Fruit fly (Drosophila melanogaster): ENCODE results near the gene Lsp1beta.

The Lsp1beta gene

dm6 chr2L:867899-868605 lies 30.2 kb upstream of the Lsp1beta start, which contains the start of gene aru (continued):
- TF ChIP-seq fd85E (GFP tag; optimal IDR thresholded peaks at IDR 0.05) (peak; percentile 25), CG6854 (GFP tag; optimal IDR thresholded peaks at IDR 0.05) (no peak), CG8319 (GFP tag; optimal IDR thresholded peaks at IDR 0.05) (no peak), CG6792 (GFP tag; optimal IDR thresholded peaks at IDR 0.05) (peak; percentile 1), Sox15 (GFP tag; optimal IDR thresholded peaks at IDR 0.05) (no peak), CG32006 (GFP tag; optimal IDR thresholded peaks at IDR 0.05) (peak; percentile 37), OdsH (GFP tag; optimal IDR thresholded peaks at IDR 0.05) (peak; percentile 16), Hr39 (GFP tag; optimal IDR thresholded peaks at IDR 0.05) (no peak), CG10669 (GFP tag; optimal IDR thresholded peaks at IDR 0.05) (peak; percentile 29), dac (GFP tag; optimal IDR thresholded peaks at IDR 0.05) (no peak), Blimp-1 (GFP tag; optimal IDR thresholded peaks at IDR 0.05) (no peak), CG3919 (GFP tag; optimal IDR thresholded peaks at IDR 0.05) (peak; percentile 51), svp (GFP tag) (peak; percentile 54), CG7368 (GFP tag; optimal IDR thresholded peaks at IDR 0.05) (peak; percentile 12), fkh (GFP tag; optimal IDR thresholded peaks at IDR 0.05) (peak; percentile 57), CG6808 (GFP tag; optimal IDR thresholded peaks at IDR 0.05) (no peak), CG10631 (GFP tag; optimal IDR thresholded peaks at IDR 0.05) (no peak), CG15336 (GFP tag; IDR thresholded peaks at IDR 0.05) (peak; percentile 62; the same call in 1 of the 2 replicates), Ets21C (GFP tag; optimal IDR thresholded peaks at IDR 0.05) (no peak), Eip78C (GFP tag) (peak; percentile 82), acj6 (GFP tag; optimal IDR thresholded peaks at IDR 0.05) (peak; percentile 33), CG6163 (GFP tag; IDR thresholded peaks at IDR 0.05) (peak; percentile 62; the same call in 1 of the 3 replicates), cyc (GFP tag; optimal IDR thresholded peaks at IDR 0.05) (no peak), Hr4 (GFP tag; optimal IDR thresholded peaks at IDR 0.05) (peak; percentile 37), CG8119 (GFP tag; IDR thresholded peaks at IDR 0.05) (peak; percentile 66; the same call in 2 of the 3 replicates), CG11294 (GFP tag; IDR thresholded peaks at IDR 0.05) (no peak)

dm6 chr2L:868961-869360 lies 29.3 kb upstream of the Lsp1beta start:
- TF ChIP-seq CG32006 (GFP tag; optimal IDR thresholded peaks at IDR 0.05): no peak
- no peak for TF ChIP-seq CG16779 (tag; optimal IDR thresholded peaks at IDR 0.05)
- TF ChIP-seq CG1621 (tag; optimal IDR thresholded peaks at IDR 0.05): no peak
- TF ChIP-seq Ets96B (tag; optimal IDR thresholded peaks at IDR 0.05): no peak
- no peak for TF ChIP-seq CG6792 (GFP tag; optimal IDR thresholded peaks at IDR 0.05)
- TF ChIP-seq cyc (GFP tag; optimal IDR thresholded peaks at IDR 0.05): no peak
- TF ChIP-seq CG8319 (GFP tag; optimal IDR thresholded peaks at IDR 0.05): no peak
- TF ChIP-seq pdm3 (GFP tag; optimal IDR thresholded peaks at IDR 0.05): no peak
- no peak for TF ChIP-seq CG7368 (GFP tag; optimal IDR thresholded peaks at IDR 0.05)
- TF ChIP-seq spab (GFP tag; optimal IDR thresholded peaks at IDR 0.05): no peak

- TF ChIP-seq CG32006 (GFP tag; optimal IDR thresholded peaks at IDR 0.05) (no peak), Eip78C (GFP tag) (peak; percentile 18), CG9139 (GFP tag; optimal IDR thresholded peaks at IDR 0.05) (no peak), Hr4 (GFP tag; optimal IDR thresholded peaks at IDR 0.05) (no peak), fd85E (GFP tag; optimal IDR thresholded peaks at IDR 0.05) (no peak), eg (GFP tag; IDR thresholded peaks at IDR 0.05) (peak; percentile 38; the same call in 1 of the 3 replicates), CG3919 (GFP tag; optimal IDR thresholded peaks at IDR 0.05) (peak; percentile 5), CG31627 (GFP tag; optimal IDR thresholded peaks at IDR 0.05) (peak; percentile 15), Eip93F (GFP tag; optimal IDR thresholded peaks at IDR 0.05) (no peak), CG11762 (GFP tag; optimal IDR thresholded peaks at IDR 0.05; ENCODE audit: insufficient read depth) (no peak), esn (GFP tag; optimal IDR thresholded peaks at IDR 0.05) (peak; percentile 15), CG11294 (GFP tag; IDR thresholded peaks at IDR 0.05) (no peak), Sox102F (GFP tag; optimal IDR thresholded peaks at IDR 0.05) (no peak), topi (GFP tag; optimal IDR thresholded peaks at IDR 0.05) (no peak), CG3032 (tag; optimal IDR thresholded peaks at IDR 0.05) (peak; percentile 3), CG15336 (GFP tag; IDR thresholded peaks at IDR 0.05) (no peak)
These were observed 28.7 kb upstream of the Lsp1beta start, which contains the start of gene dbe for dm6 chr2L:869497-870040. dbe (minus strand) TSS chr2L:869857.
